Fruit fly (Drosophila melanogaster): ENCODE measurements around the gene Svip.

Gene Svip

DNA sequence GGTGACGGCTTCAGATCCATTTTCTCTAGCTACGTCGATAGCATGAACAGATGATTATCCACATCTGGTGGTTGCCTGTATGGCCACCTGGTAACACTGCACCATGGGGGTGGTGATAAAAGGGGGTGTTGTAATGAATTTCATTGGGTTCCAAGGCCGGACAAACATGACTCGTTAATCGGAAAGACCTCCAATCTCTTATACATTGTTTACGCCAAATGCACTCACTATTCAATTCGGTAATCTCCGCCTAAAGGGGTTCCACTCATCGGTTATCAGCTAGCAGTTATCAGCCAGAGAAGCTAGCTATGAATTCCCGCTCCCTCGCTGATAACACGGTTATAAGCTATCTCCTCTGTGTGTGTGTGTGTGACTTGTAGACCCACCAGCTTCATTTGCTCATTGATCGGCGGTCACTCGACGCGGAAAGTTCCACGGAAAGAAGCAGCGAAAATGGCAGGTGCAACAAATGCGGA lies 1.5 kb downstream of the Svip start, which contains the start of gene Pdxk:
Gene Pdxk (plus strand): TSS at position 100 of the 476 bp plus-strand sequence.
- TF ChIP-seq fd59A (GFP tag; optimal IDR thresholded peaks at IDR 0.05) (no peak), net (GFP tag; optimal IDR thresholded peaks at IDR 0.05) (peak; percentile 3), CG8119 (GFP tag; IDR thresholded peaks at IDR 0.05) (0 out of 3 replicates have a peak, but pooled peaks have one; percentile 30), CG11762 (GFP tag; optimal IDR thresholded peaks at IDR 0.05; ENCODE audit: insufficient read depth) (no peak), Sox15 (GFP tag; optimal IDR thresholded peaks at IDR 0.05) (no peak), CG3919 (GFP tag; optimal IDR thresholded peaks at IDR 0.05) (no peak), CG6808 (GFP tag; optimal IDR thresholded peaks at IDR 0.05) (no peak), CG32006 (GFP tag; optimal IDR thresholded peaks at IDR 0.05) (no peak), Eip75B (GFP tag; optimal IDR thresholded peaks at IDR 0.05) (peak; percentile 43), CG6163 (GFP tag; IDR thresholded peaks at IDR 0.05) (no peak; the same call in 2 of the 3 replicates), svp (GFP tag) (peak; percentile 89), ss (GFP tag; optimal IDR thresholded peaks at IDR 0.05) (peak; percentile 14 to 20), Hr4 (GFP tag; optimal IDR thresholded peaks at IDR 0.05) (no peak), eg (GFP tag; IDR thresholded peaks at IDR 0.05) (no peak), CG6792 (GFP tag; optimal IDR thresholded peaks at IDR 0.05) (no peak), Ets21C (GFP tag; optimal IDR thresholded peaks at IDR 0.05) (no peak), fkh (GFP tag; optimal IDR thresholded peaks at IDR 0.05) (peak; percentile 84), Sox14 (GFP tag; optimal IDR thresholded peaks at IDR 0.05) (peak; percentile 12), CG10669 (GFP tag; optimal IDR thresholded peaks at IDR 0.05) (peak; percentile 71), CG1621 (tag; optimal IDR thresholded peaks at IDR 0.05) (peak; percentile 2), esn (GFP tag; optimal IDR thresholded peaks at IDR 0.05) (peak; percentile 3), CG6276 (GFP tag; optimal IDR thresholded peaks at IDR 0.05) (peak; percentile 30), fd85E (GFP tag; optimal IDR thresholded peaks at IDR 0.05) (no peak), lz (GFP tag; optimal IDR thresholded peaks at IDR 0.05) (no peak), CG6854 (GFP tag; optimal IDR thresholded peaks at IDR 0.05) (peak; percentile 19), Hr38 (GFP tag; optimal IDR thresholded peaks at IDR 0.05) (no peak), CG16779 (tag; optimal IDR thresholded peaks at IDR 0.05) (peak; percentile 39), CG15336 (GFP tag; IDR thresholded peaks at IDR 0.05) (no peak), dsx (GFP tag; optimal IDR thresholded peaks at IDR 0.05; ENCODE audit: poor library complexity, severe bottlenecking) (peak; percentile 39), CG3032 (tag; optimal IDR thresholded peaks at IDR 0.05) (no peak), pdm3 (GFP tag; optimal IDR thresholded peaks at IDR 0.05) (no peak), Eip78C (GFP tag) (peak; percentile 74), Hr39 (GFP tag; optimal IDR thresholded peaks at IDR 0.05) (no peak), vri (GFP tag; optimal IDR thresholded peaks at IDR 0.05) (peak; percentile 45)

- TF ChIP-seq salr (GFP tag; optimal IDR thresholded peaks at IDR 0.05) (no peak), Lpt (GFP tag; optimal IDR thresholded peaks at IDR 0.05) (no peak), Gug (GFP tag; IDR thresholded peaks at IDR 0.05) (no peak), fkh (GFP tag; optimal IDR thresholded peaks at IDR 0.05) (peak; percentile 25), svp (GFP tag) (peak; percentile 81), CG6808 (GFP tag; optimal IDR thresholded peaks at IDR 0.05) (peak; percentile 19), CG1621 (tag; optimal IDR thresholded peaks at IDR 0.05) (no peak), lz (GFP tag; optimal IDR thresholded peaks at IDR 0.05) (no peak), CG6163 (GFP tag; IDR thresholded peaks at IDR 0.05) (0 out of 3 replicates have a peak, but pooled peaks have one; percentile 39), Eip78C (GFP tag) (peak; percentile 59)
These were observed 3.1 kb downstream of the Svip start, which contains the start of gene CG34456 for dm6 chr3L:9361894-9362293. CG34456 (plus strand) TSS chr3L:9362108.

DNA sequence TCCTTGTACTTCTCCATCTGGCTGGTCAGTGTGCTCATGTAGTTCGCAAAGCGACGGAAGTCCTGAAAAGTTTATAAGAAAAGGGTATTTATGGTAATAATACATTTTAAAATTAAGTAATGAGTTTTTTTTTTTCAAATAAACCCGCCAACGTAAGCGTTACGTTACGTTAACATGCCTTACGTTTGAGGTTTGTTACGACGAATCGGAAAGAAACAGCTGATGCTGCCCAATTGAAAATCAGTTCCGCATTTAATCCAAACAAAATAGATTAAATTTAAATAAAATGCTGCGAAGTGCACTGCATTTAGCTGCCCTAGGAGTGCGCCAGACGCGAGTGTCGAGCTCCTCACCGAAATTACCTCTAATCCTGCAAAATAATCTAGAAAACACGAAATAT lies 5.3 kb downstream of the Svip start, which contains the start of gene mRRF1:
Gene mRRF1 (plus strand): TSS at position 220 of the 400 bp plus-strand sequence.
- TF ChIP-seq achi (GFP tag; optimal IDR thresholded peaks at IDR 0.05) (peak; percentile 58), dsx (GFP tag; optimal IDR thresholded peaks at IDR 0.05; ENCODE audit: poor library complexity, severe bottlenecking) (no peak), Eip93F (GFP tag; optimal IDR thresholded peaks at IDR 0.05) (peak; percentile 15)

Data from whole organism, prepupa.